Fruit fly (Drosophila melanogaster) whole organism, pupa: Measurements from ENCODE around the gene Cyp6d4.

Experiments
- CG10348 ChIP-seq: fragments of 200-800 bp; sonication (Bioruptor generic); IDR thresholded peaks from 2 replicates; pipeline ENCODE4 v1.3.6; 2022; ENCODE audit warnings: missing biosample characterization, missing genetic modification characterization
- CG12605 ChIP-seq: fragments of 200-800 bp; sonication (Bioruptor generic); IDR thresholded peaks from 2 replicates; pipeline ENCODE4 v1.3.6; 2022; ENCODE audit warnings: missing biosample characterization, missing genetic modification characterization
- CG13204 ChIP-seq: fragments of 200-800 bp; sonication (Bioruptor generic); optimal IDR thresholded peaks from 2 replicates; lab custom pipeline; 2018; ENCODE audit warnings: missing biosample characterization, mild to moderate bottlenecking, missing genetic modification characterization, moderate library complexity
- CG14655 ChIP-seq: fragments of 200-800 bp; sonication (Bioruptor generic); optimal IDR thresholded peaks from 3 replicates; lab custom pipeline; 2017; ENCODE audit warnings: mild to moderate bottlenecking, missing biosample characterization, missing genetic modification reagents, missing genetic modification characterization
- CG17806 ChIP-seq: fragments of 200-800 bp; sonication (Bioruptor generic); optimal IDR thresholded peaks from 2 replicates; lab custom pipeline; 2018; ENCODE audit warnings: missing biosample characterization, mild to moderate bottlenecking, missing genetic modification characterization, moderate library complexity
- CG32121 ChIP-seq: fragments of 200-800 bp; sonication (Bioruptor generic); IDR thresholded peaks from 2 replicates; pipeline ENCODE4 v1.3.6; 2022; ENCODE audit warnings: missing biosample characterization, missing genetic modification characterization
- CG4496 ChIP-seq: fragments of 200-800 bp; sonication (Bioruptor generic); IDR thresholded peaks from 3 replicates; pipeline ENCODE4 v1.3.6; 2022; ENCODE audit warnings: missing biosample characterization, missing genetic modification characterization
- CG8159 ChIP-seq: fragments of 200-800 bp; sonication (Bioruptor generic); optimal IDR thresholded peaks from 3 replicates; lab custom pipeline; 2018; ENCODE audit warnings: missing biosample characterization, mild to moderate bottlenecking, missing genetic modification characterization, moderate library complexity
- CG9948 ChIP-seq: fragments of 200-800 bp; sonication (Bioruptor generic); optimal IDR thresholded peaks from 2 replicates; lab custom pipeline; 2018; ENCODE audit warnings: missing biosample characterization, mild to moderate bottlenecking, missing genetic modification characterization, moderate library complexity
- D1 ChIP-seq: fragments of 200-800 bp; sonication (Bioruptor generic); optimal IDR thresholded peaks from 2 replicates; lab custom pipeline; 2018; ENCODE audit warnings: missing biosample characterization, mild to moderate bottlenecking, missing genetic modification characterization, moderate library complexity
- EcR ChIP-seq: fragments of 200-800 bp; sonication (Bioruptor generic); optimal IDR thresholded peaks from 3 replicates; lab custom pipeline; 2019; ENCODE audit warnings: missing biosample characterization, missing genetic modification characterization, mild to moderate bottlenecking, moderate library complexity, missing genetic modification reagents
- Ets98B ChIP-seq: fragments of 200-800 bp; sonication (Bioruptor generic); IDR thresholded peaks from 2 replicates; pipeline ENCODE4 v1.3.6; 2022; ENCODE audit warnings: missing biosample characterization, missing genetic modification characterization

DNA sequence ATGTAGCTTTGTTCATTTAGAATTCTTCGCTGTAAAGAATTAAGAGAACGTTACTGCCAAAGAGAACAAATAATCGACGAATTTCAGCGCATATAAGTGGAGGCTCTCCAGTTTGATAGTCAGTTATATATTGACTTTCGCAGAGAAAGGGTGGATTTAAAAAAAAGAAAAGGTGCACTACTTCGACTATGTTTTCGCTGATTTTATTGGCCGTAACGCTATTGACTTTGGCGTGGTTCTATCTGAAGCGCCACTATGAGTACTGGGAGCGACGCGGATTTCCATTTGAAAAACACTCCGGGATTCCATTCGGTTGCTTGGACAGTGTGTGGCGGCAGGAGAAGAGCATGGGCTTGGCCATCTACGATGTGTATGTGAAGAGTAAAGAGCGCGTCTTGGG is at the start of gene Cyp6d4:
- TF ChIP-seq CG12605 (GFP tag; lab: Robert Waterston, UW) (no peak), EcR (GFP tag; lab: Kevin White, UChicago) (no peak), CG9948 (tag; lab: Kevin White, UChicago) (no peak), CG8159 (tag; lab: Kevin White, UChicago) (no peak), CG10348 (no peak), CG13204 (GFP tag; lab: Kevin White, UChicago) (no peak), Ets98B (no peak), D1 (no peak), CG14655 (GFP tag; lab: Kevin White, UChicago) (no peak), CG17806 (tag; lab: Kevin White, UChicago) (no peak), CG32121 (no peak), CG4496 (GFP tag; lab: Robert Waterston, UW) (no peak)
